Worm (Caenorhabditis elegans) whole organism, mixed stage, embryonic: ENCODE measurements around the gene srh-88.

Source experiments
- ces-1 ChIP-seq: fragments of 150-350 bp; optimal IDR thresholded peaks from 2 replicates; lab custom pipeline; 2014; ENCODE audit warnings: missing biosample characterization, missing genetic modification reagents, missing genetic modification characterization
- elt-1 ChIP-seq: sonication (generic microtip); optimal IDR thresholded peaks from 2 replicates; lab custom pipeline; 2017; ENCODE audit warnings: missing genetic modification characterization, mild to moderate bottlenecking, missing compliant biosample characterization, antibody characterized with exemption, moderate library complexity, borderline replicate concordance; ENCODE audit not compliant: insufficient read depth
- flh-1 ChIP-seq: fragments of 200-800 bp; sonication (Bioruptor generic); optimal IDR thresholded peaks from 2 replicates; lab custom pipeline; 2018; ENCODE audit warnings: mild to moderate bottlenecking, missing genetic modification characterization, moderate library complexity, missing compliant biosample characterization
- lin-32 ChIP-seq: fragments of 200-800 bp; sonication (Bioruptor generic); optimal IDR thresholded peaks from 2 replicates; lab custom pipeline; 2018; ENCODE audit warnings: mild to moderate bottlenecking, missing genetic modification characterization, missing compliant biosample characterization
- lsy-2 ChIP-seq: fragments of 150-350 bp; optimal IDR thresholded peaks from 2 replicates; lab custom pipeline; 2014; ENCODE audit warnings: missing biosample characterization, missing genetic modification characterization
- mep-1 ChIP-seq: fragments of 150-350 bp; optimal IDR thresholded peaks from 2 replicates; lab custom pipeline; 2017; ENCODE audit warnings: missing biosample characterization, missing genetic modification reagents, missing genetic modification characterization, inconsistent platforms
- mls-2 ChIP-seq: sonication (generic microtip); optimal IDR thresholded peaks from 2 replicates; lab custom pipeline; 2016; ENCODE audit warnings: mild to moderate bottlenecking, missing genetic modification characterization, moderate library complexity, missing compliant biosample characterization
- nhr-237 ChIP-seq: fragments of 150-350 bp; optimal IDR thresholded peaks from 2 replicates; lab custom pipeline; 2014; ENCODE audit warnings: missing biosample characterization, missing genetic modification characterization
- nhr-76 ChIP-seq: sonication (generic microtip); optimal IDR thresholded peaks from 2 replicates; lab custom pipeline; 2017; ENCODE audit warnings: missing biosample characterization, missing genetic modification characterization
- snpc-4 ChIP-seq: fragments of 150-350 bp; optimal IDR thresholded peaks from 2 replicates; lab custom pipeline; 2014; ENCODE audit warnings: missing biosample characterization, missing genetic modification characterization
- tbx-8 ChIP-seq: fragments of 200-800 bp; sonication (Bioruptor generic); optimal IDR thresholded peaks from 2 replicates; lab custom pipeline; 2018; ENCODE audit warnings: mild to moderate bottlenecking, missing genetic modification characterization, moderate library complexity, missing compliant biosample characterization
- unc-120 ChIP-seq: sonication (generic microtip); optimal IDR thresholded peaks from 2 replicates; lab custom pipeline; 2017; ENCODE audit warnings: missing genetic modification characterization, missing compliant biosample characterization; ENCODE audit not compliant: poor library complexity, severe bottlenecking
- unc-62 ChIP-seq: fragments of 150-350 bp; optimal IDR thresholded peaks from 2 replicates; lab custom pipeline; 2014; ENCODE audit warnings: missing biosample characterization, missing genetic modification reagents, missing genetic modification characterization
- zip-8 ChIP-seq: fragments of 150-350 bp; optimal IDR thresholded peaks from 2 replicates; lab custom pipeline; 2014; ENCODE audit warnings: missing biosample characterization, missing genetic modification characterization

DNA sequence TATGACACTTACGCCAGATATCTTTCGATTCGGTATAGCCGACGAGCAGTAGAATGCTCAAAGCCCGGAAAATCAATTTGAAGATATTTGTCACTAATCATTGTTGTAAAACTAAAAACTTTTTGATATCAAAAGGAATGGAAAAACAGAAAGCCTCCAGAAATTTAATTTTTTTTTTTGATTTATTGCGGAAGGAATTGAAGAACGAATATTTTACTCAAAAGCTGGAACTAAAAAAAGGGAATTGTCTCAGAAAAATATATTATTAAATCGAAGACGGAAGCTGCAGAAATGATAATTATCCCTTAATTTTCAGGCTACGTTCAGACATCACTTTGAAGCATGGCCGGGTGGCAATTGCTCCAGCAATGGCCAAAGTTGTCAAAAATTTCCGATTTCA, 20.8 kb downstream of the srh-88 start, which contains the start of gene srw-137:
- TF ChIP-seq mls-2 (tag; lab: Kevin White, UChicago), result no peak
- TF ChIP-seq unc-120 (tag; lab: Kevin White, UChicago), result no peak
- TF ChIP-seq nhr-237 (tag; lab: Kevin White, UChicago), result no peak
- no peak for TF ChIP-seq nhr-76 (tag; lab: Kevin White, UChicago)
- TF ChIP-seq zip-8 (tag; lab: Kevin White, UChicago), result no peak
- TF ChIP-seq mep-1, result no peak
- no peak for TF ChIP-seq unc-62 (GFP tag; lab: Kevin White, UChicago)
- no peak for TF ChIP-seq flh-1 (GFP tag; lab: Kevin White, UChicago)
- no peak for TF ChIP-seq elt-1
- no peak for TF ChIP-seq lin-32 (GFP tag; lab: Kevin White, UChicago)
- no peak for TF ChIP-seq snpc-4
- TF ChIP-seq tbx-8, result no peak
- no peak for TF ChIP-seq ces-1 (GFP tag; lab: Kevin White, UChicago)
- TF ChIP-seq lsy-2 (tag; lab: Kevin White, UChicago), result no peak
